Worm (Caenorhabditis elegans): ENCODE results near the gene T12A7.9.

ce11 chrIV:11755003-11755402 lies 804 bp downstream of the T12A7.9 start, which contains the start of gene T12A7.10:
- TF ChIP-seq aly-2 (tag; optimal IDR thresholded peaks at IDR 0.05) (no peak), elt-3 (tag; optimal IDR thresholded peaks at IDR 0.05) (no peak), unc-39 (tag; optimal IDR thresholded peaks at IDR 0.05) (no peak), ztf-4 (tag; optimal IDR thresholded peaks at IDR 0.05) (no peak)
